Fruit fly (Drosophila melanogaster) whole organism, embryonic: ENCODE results near the gene CG10063.

ENCODE experiments used
- Atf6 ChIP-seq: fragments of 200-800 bp; sonication (Bioruptor generic); IDR thresholded peaks from 2 replicates; pipeline ENCODE4 v1.3.6; 2022; ENCODE audit warnings: missing biosample characterization, missing genetic modification characterization
- BEAF-32 ChIP-seq: fragments of 200-800 bp; sonication (Bioruptor generic); optimal IDR thresholded peaks from 3 replicates; lab custom pipeline; 2017; ENCODE audit warnings: missing biosample characterization, missing genetic modification characterization, mild to moderate bottlenecking, moderate library complexity, missing genetic modification reagents
- CG10274 ChIP-seq: fragments of 200-800 bp; sonication (Bioruptor generic); optimal IDR thresholded peaks from 3 replicates; lab custom pipeline; 2017; ENCODE audit warnings: missing biosample characterization, mild to moderate bottlenecking, missing genetic modification characterization
- CG10321 ChIP-seq: fragments of 200-800 bp; sonication (Bioruptor generic); IDR thresholded peaks from 2 replicates; pipeline ENCODE4 v1.3.6; 2022; ENCODE audit warnings: missing biosample characterization, missing genetic modification characterization
- CG12155 ChIP-seq: fragments of 200-800 bp; sonication (Bioruptor generic); optimal IDR thresholded peaks from 3 replicates; lab custom pipeline; 2016; ENCODE audit warnings: missing biosample characterization, missing genetic modification characterization
- CG12299 ChIP-seq: fragments of 200-800 bp; sonication (Bioruptor generic); optimal IDR thresholded peaks from 2 replicates; lab custom pipeline; 2018; ENCODE audit warnings: missing biosample characterization, mild to moderate bottlenecking, missing genetic modification characterization
- CG13123 ChIP-seq: fragments of 200-800 bp; sonication (Bioruptor generic); optimal IDR thresholded peaks from 2 replicates; lab custom pipeline; 2016; ENCODE audit warnings: missing biosample characterization, missing genetic modification characterization
- CG14014 ChIP-seq: fragments of 200-800 bp; sonication (Bioruptor generic); IDR thresholded peaks from 2 replicates; pipeline ENCODE4 v1.3.6; 2022; ENCODE audit warnings: missing biosample characterization, missing genetic modification characterization
- CG2199 ChIP-seq: fragments of 200-800 bp; sonication (Bioruptor generic); IDR thresholded peaks from 3 replicates; pipeline ENCODE4 v1.3.6; 2022; ENCODE audit warnings: missing biosample characterization, missing genetic modification characterization
- CG2712 ChIP-seq: fragments of 200-800 bp; optimal IDR thresholded peaks from 3 replicates; lab custom pipeline; 2019; ENCODE audit warnings: missing biosample characterization, mild to moderate bottlenecking, missing genetic modification characterization, moderate library complexity
- CG4282 ChIP-seq: fragments of 200-800 bp; sonication (Bioruptor generic); optimal IDR thresholded peaks from 2 replicates; lab custom pipeline; 2016; ENCODE audit warnings: missing biosample characterization, missing genetic modification characterization
- CG4617 ChIP-seq: fragments of 200-800 bp; sonication (Bioruptor generic); optimal IDR thresholded peaks from 3 replicates; lab custom pipeline; 2016; ENCODE audit warnings: missing biosample characterization, missing genetic modification characterization, borderline replicate concordance
- CG4820 ChIP-seq: fragments of 200-800 bp; sonication (Bioruptor generic); optimal IDR thresholded peaks from 3 replicates; lab custom pipeline; 2016; ENCODE audit warnings: missing biosample characterization, missing genetic modification characterization
- CG6683 ChIP-seq: fragments of 200-800 bp; sonication (Bioruptor generic); optimal IDR thresholded peaks from 2 replicates; lab custom pipeline; 2017; ENCODE audit warnings: missing biosample characterization, mild to moderate bottlenecking, missing genetic modification characterization, missing genetic modification reagents
- CG7786 ChIP-seq: fragments of 200-800 bp; sonication (Bioruptor generic); optimal IDR thresholded peaks from 2 replicates; lab custom pipeline; 2016; ENCODE audit warnings: missing biosample characterization, missing genetic modification characterization
- CG8290 ChIP-seq, 3 experiments: fragments of 200-800 bp; sonication (Bioruptor generic); optimal IDR thresholded peaks; 2 replicates each; lab custom pipeline; 2016 to 2019; ENCODE audit warnings: missing biosample characterization in 3 of 3, missing genetic modification characterization in 3 of 3, mild to moderate bottlenecking in 2 of 3, moderate library complexity in 1 of 3
- CG8359 ChIP-seq: fragments of 200-800 bp; sonication (Bioruptor generic); optimal IDR thresholded peaks from 2 replicates; lab custom pipeline; 2017; ENCODE audit warnings: missing biosample characterization, mild to moderate bottlenecking, missing genetic modification characterization, borderline replicate concordance
- CG8944 ChIP-seq: fragments of 200-800 bp; sonication (Bioruptor generic); optimal IDR thresholded peaks from 3 replicates; lab custom pipeline; 2016; ENCODE audit warnings: missing biosample characterization, missing genetic modification characterization
- CHES-1-like ChIP-seq: fragments of 200-800 bp; sonication (Bioruptor generic); optimal IDR thresholded peaks from 2 replicates; lab custom pipeline; 2016; ENCODE audit warnings: missing biosample characterization, missing genetic modification characterization
- Dad ChIP-seq: fragments of 200-800 bp; sonication (Bioruptor generic); optimal IDR thresholded peaks from 3 replicates; lab custom pipeline; 2016; ENCODE audit warnings: missing biosample characterization, missing genetic modification characterization
- Dek ChIP-seq: fragments of 200-800 bp; sonication (Bioruptor generic); optimal IDR thresholded peaks from 3 replicates; lab custom pipeline; 2019; ENCODE audit warnings: missing biosample characterization, mild to moderate bottlenecking, missing genetic modification characterization, moderate library complexity
- HLH54F ChIP-seq: fragments of 200-800 bp; sonication (Bioruptor generic); optimal IDR thresholded peaks from 3 replicates; lab custom pipeline; 2016; ENCODE audit warnings: missing biosample characterization, missing genetic modification characterization
- Max ChIP-seq: fragments of 200-800 bp; sonication (Bioruptor generic); optimal IDR thresholded peaks from 2 replicates; lab custom pipeline; 2016; ENCODE audit warnings: missing biosample characterization, mild to moderate bottlenecking, missing genetic modification characterization
- Optix ChIP-seq: fragments of 200-800 bp; sonication (Bioruptor generic); IDR thresholded peaks from 3 replicates; pipeline ENCODE4 v1.3.6; 2022; ENCODE audit warnings: missing biosample characterization, missing genetic modification characterization
- PHDP ChIP-seq: fragments of 200-800 bp; sonication (Bioruptor generic); optimal IDR thresholded peaks from 3 replicates; lab custom pipeline; 2018; ENCODE audit warnings: missing biosample characterization, mild to moderate bottlenecking, missing genetic modification characterization, moderate library complexity
- Ssrp ChIP-seq: fragments of 200-800 bp; sonication (Bioruptor generic); optimal IDR thresholded peaks from 2 replicates; lab custom pipeline; 2018; ENCODE audit warnings: missing biosample characterization, mild to moderate bottlenecking, missing genetic modification characterization, moderate library complexity
- Xrp1 ChIP-seq: fragments of 200-800 bp; sonication (Bioruptor generic); IDR thresholded peaks from 2 replicates; pipeline ENCODE4 v1.3.6; 2022; ENCODE audit warnings: missing biosample characterization, missing genetic modification characterization
- az2 ChIP-seq: fragments of 200-800 bp; sonication (Bioruptor generic); optimal IDR thresholded peaks from 3 replicates; lab custom pipeline; 2016; ENCODE audit warnings: missing biosample characterization, missing genetic modification characterization
- cato ChIP-seq: fragments of 200-800 bp; sonication (Bioruptor generic); optimal IDR thresholded peaks from 2 replicates; lab custom pipeline; 2016; ENCODE audit warnings: missing biosample characterization, missing genetic modification characterization, borderline replicate concordance
- corto ChIP-seq: fragments of 200-800 bp; sonication (Bioruptor generic); optimal IDR thresholded peaks from 2 replicates; lab custom pipeline; 2016; ENCODE audit warnings: missing biosample characterization, mild to moderate bottlenecking, missing genetic modification characterization, moderate library complexity
- cwo ChIP-seq: fragments of 200-800 bp; sonication (Bioruptor generic); optimal IDR thresholded peaks from 3 replicates; lab custom pipeline; 2017; ENCODE audit warnings: missing biosample characterization, missing genetic modification characterization, mild to moderate bottlenecking, moderate library complexity, missing genetic modification reagents
- danr ChIP-seq: fragments of 200-800 bp; sonication (Bioruptor generic); IDR thresholded peaks from 2 replicates; pipeline ENCODE4 v1.3.6; 2022; ENCODE audit warnings: missing biosample characterization, missing genetic modification characterization
- dmrt11E ChIP-seq: fragments of 200-800 bp; sonication (Bioruptor generic); optimal IDR thresholded peaks from 3 replicates; lab custom pipeline; 2018; ENCODE audit warnings: missing biosample characterization, mild to moderate bottlenecking, missing genetic modification characterization, moderate library complexity
- dmrt99B ChIP-seq: fragments of 200-800 bp; sonication (Bioruptor generic); optimal IDR thresholded peaks from 2 replicates; lab custom pipeline; 2018; ENCODE audit warnings: missing biosample characterization, mild to moderate bottlenecking, missing genetic modification characterization, moderate library complexity
- exex ChIP-seq: fragments of 200-800 bp; sonication (Bioruptor generic); optimal IDR thresholded peaks from 4 replicates; lab custom pipeline; 2018; ENCODE audit warnings: missing biosample characterization, mild to moderate bottlenecking, missing genetic modification characterization, moderate library complexity
- grn ChIP-seq: fragments of 200-800 bp; sonication (Bioruptor generic); optimal IDR thresholded peaks from 3 replicates; lab custom pipeline; 2017; ENCODE audit warnings: missing biosample characterization, missing genetic modification characterization
- h ChIP-seq: fragments of >200 bp; optimal IDR thresholded peaks from 2 replicates; lab custom pipeline; 2017
- kay ChIP-seq: fragments of 200-800 bp; sonication (Bioruptor generic); optimal IDR thresholded peaks from 2 replicates; lab custom pipeline; 2016; ENCODE audit warnings: missing biosample characterization, missing genetic modification characterization
- odd ChIP-seq: fragments of 200-800 bp; sonication (Bioruptor generic); optimal IDR thresholded peaks from 2 replicates; lab custom pipeline; 2017; ENCODE audit warnings: missing biosample characterization, mild to moderate bottlenecking, missing genetic modification characterization
- pita ChIP-seq: fragments of 200-800 bp; sonication (Bioruptor generic); optimal IDR thresholded peaks from 2 replicates; lab custom pipeline; 2017; ENCODE audit warnings: missing biosample characterization, mild to moderate bottlenecking, missing genetic modification characterization
- pzg ChIP-seq: fragments of 200-800 bp; sonication (Bioruptor generic); optimal IDR thresholded peaks from 3 replicates; lab custom pipeline; 2018; ENCODE audit warnings: missing biosample characterization, mild to moderate bottlenecking, missing genetic modification characterization, moderate library complexity
- rib ChIP-seq: fragments of 200-800 bp; sonication (Bioruptor generic); IDR thresholded peaks from 2 replicates; pipeline ENCODE4 v1.3.6; 2022; ENCODE audit warnings: missing biosample characterization, missing genetic modification characterization
- sens-2 ChIP-seq: fragments of 200-800 bp; sonication (Bioruptor generic); IDR thresholded peaks from 2 replicates; pipeline ENCODE4 v1.3.6; 2022; ENCODE audit warnings: missing biosample characterization, missing genetic modification characterization
- slp2 ChIP-seq: fragments of 200-800 bp; sonication (Bioruptor generic); optimal IDR thresholded peaks from 2 replicates; lab custom pipeline; 2016; ENCODE audit warnings: missing biosample characterization, missing genetic modification characterization
- tin ChIP-seq: fragments of 200-800 bp; sonication (Bioruptor generic); optimal IDR thresholded peaks from 3 replicates; lab custom pipeline; 2016; ENCODE audit warnings: missing biosample characterization, missing genetic modification characterization
- tio ChIP-seq: fragments of 200-800 bp; sonication (Bioruptor generic); optimal IDR thresholded peaks from 2 replicates; lab custom pipeline; 2017; ENCODE audit warnings: missing biosample characterization, missing genetic modification characterization, inconsistent platforms
- zen2 ChIP-seq: fragments of 200-800 bp; sonication (Bioruptor generic); IDR thresholded peaks from 3 replicates; pipeline ENCODE4 v1.3.6; 2022; ENCODE audit warnings: missing biosample characterization, missing genetic modification characterization; ENCODE audit not compliant: partially characterized antibody
- zf30C ChIP-seq: fragments of 200-800 bp; sonication (Bioruptor generic); optimal IDR thresholded peaks from 3 replicates; lab custom pipeline; 2018; ENCODE audit warnings: missing biosample characterization, mild to moderate bottlenecking, missing genetic modification characterization
- zfh1 ChIP-seq: fragments of 200-800 bp; sonication (Bioruptor generic); IDR thresholded peaks from 3 replicates; pipeline ENCODE4 v1.3.6; 2022; ENCODE audit warnings: missing biosample characterization, missing genetic modification characterization

Gene CG10063

DNA sequence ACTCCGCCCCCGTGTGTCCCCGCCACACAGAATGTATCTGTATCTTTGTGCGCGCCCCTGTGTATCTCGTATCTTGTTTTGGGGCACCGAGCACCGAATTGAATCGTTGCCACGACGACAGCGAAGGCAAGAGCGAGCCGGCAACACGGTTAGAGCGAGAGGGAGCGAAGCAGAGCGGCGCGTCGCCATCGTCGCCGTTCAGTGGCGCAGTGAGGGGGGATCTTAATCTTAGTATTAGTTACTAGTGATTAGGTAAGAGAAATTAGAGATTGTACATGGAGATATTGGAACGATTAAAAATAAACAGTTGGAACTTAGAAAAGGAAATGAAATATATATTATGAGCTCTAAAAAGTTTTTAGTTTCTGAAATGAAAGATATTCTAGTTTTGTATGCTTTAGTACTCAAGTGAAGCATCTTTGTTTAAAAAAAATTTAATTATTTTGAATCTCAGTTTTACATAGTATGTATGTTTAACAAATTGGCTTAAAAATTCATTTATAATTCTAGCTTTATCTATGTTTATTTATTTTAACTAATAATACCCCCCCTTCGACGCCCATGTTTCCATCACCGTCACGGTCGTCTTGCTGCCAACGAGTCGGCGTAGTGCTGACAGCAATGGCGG is 16.8 kb upstream of the CG10063 start (continued):
- TF ChIP-seq zf30C (GFP tag; lab: Kevin White, UChicago) (no peak), CG6683 (GFP tag; lab: Kevin White, UChicago) (peak; percentile 91), tin (peak; percentile 93), exex (tag; lab: Kevin White, UChicago) (peak; percentile 64), PHDP (tag; lab: Kevin White, UChicago) (peak; percentile 86), Optix (GFP tag; lab: Robert Waterston, UW) (peak; percentile 61; the same call in 2 of the 3 replicates), grn (GFP tag; lab: Kevin White, UChicago) (peak; percentile 28), Atf6 (GFP tag; lab: Robert Waterston, UW) (peak; percentile 74), CG2712 (tag; lab: Kevin White, UChicago) (peak; percentile 97), CG8359 (GFP tag; lab: Kevin White, UChicago) (peak; percentile 81), danr (GFP tag; lab: Robert Waterston, UW) (peak; percentile 81), az2 (GFP tag; lab: Kevin White, UChicago) (peak; percentile 89), Xrp1 (peak; percentile 82), CG7786 (peak; percentile 20), CG8290 (GFP tag; optimal IDR thresholded peaks at IDR 0.05; lab: Kevin White, UChicago) (peak; percentile 72), CG8290 (tag; optimal IDR thresholded peaks at IDR 0.05; lab: Kevin White, UChicago) (peak in 1 of 2 experiments; percentile 72), CG4282 (GFP tag; lab: Kevin White, UChicago) (no peak), CG12299 (tag; lab: Kevin White, UChicago) (peak; percentile 58), corto (GFP tag; lab: Kevin White, UChicago) (no peak), rib (GFP tag; lab: Robert Waterston, UW) (0 out of 2 replicates have a peak, but pooled peaks have one; percentile 58), Max (GFP tag; lab: Kevin White, UChicago) (peak; percentile 79), zen2 (GFP tag; lab: Robert Waterston, UW) (0 out of 3 replicates have a peak, but pooled peaks have one; percentile 13), pzg (no peak), CG4617 (GFP tag; lab: Kevin White, UChicago) (peak; percentile 46), CG8944 (GFP tag; lab: Kevin White, UChicago) (peak; percentile 63), Ssrp (tag; lab: Kevin White, UChicago) (peak; percentile 94), cwo (GFP tag; lab: Kevin White, UChicago) (peak; percentile 88), slp2 (GFP tag; lab: Kevin White, UChicago) (peak; percentile 69), CG2199 (GFP tag; lab: Robert Waterston, UW) (0 out of 3 replicates have a peak, but pooled peaks have one; percentile 11), Dad (GFP tag; lab: Kevin White, UChicago) (peak; percentile 60), HLH54F (GFP tag; lab: Kevin White, UChicago) (peak; percentile 34), tio (GFP tag; lab: Kevin White, UChicago) (peak; percentile 89), cato (GFP tag; lab: Kevin White, UChicago) (peak; percentile 71), kay (peak; percentile 91), zfh1 (peak; percentile 78; the same call in 2 of the 3 replicates), CG4820 (GFP tag; lab: Kevin White, UChicago) (peak; percentile 95), BEAF-32 (GFP tag; lab: Kevin White, UChicago) (no peak), dmrt99B (tag; lab: Kevin White, UChicago) (peak; percentile 96), sens-2 (no peak), CG10274 (GFP tag; lab: Kevin White, UChicago) (peak; percentile 82), CG12155 (GFP tag; lab: Kevin White, UChicago) (peak; percentile 73), CHES-1-like (GFP tag; lab: Kevin White, UChicago) (peak; percentile 27), CG13123 (GFP tag; lab: Kevin White, UChicago) (peak; percentile 64), h (no peak), pita (GFP tag; lab: Kevin White, UChicago) (no peak), dmrt11E (tag; lab: Kevin White, UChicago) (peak; percentile 92), Dek (tag; lab: Kevin White, UChicago) (peak; percentile 83), CG14014 (peak; percentile 51; the same call in 1 of the 2 replicates), CG10321 (GFP tag; lab: Robert Waterston, UW) (peak; percentile 77), odd (GFP tag; lab: Kevin White, UChicago) (peak; percentile 94)
